Worm (Caenorhabditis elegans) whole organism, mixed stage, embryonic: ENCODE measurements around the gene ets-10.

Experiments used
- blmp-1 ChIP-seq: fragments of 150-350 bp; optimal IDR thresholded peaks from 2 replicates; lab custom pipeline; 2014; ENCODE audit warnings: missing biosample characterization, missing genetic modification characterization
- elt-3 ChIP-seq: fragments of 150-350 bp; optimal IDR thresholded peaks from 2 replicates; lab custom pipeline; 2014; ENCODE audit warnings: missing biosample characterization, missing genetic modification characterization
- flh-1 ChIP-seq: fragments of 200-800 bp; sonication (Bioruptor generic); optimal IDR thresholded peaks from 2 replicates; lab custom pipeline; 2018; ENCODE audit warnings: mild to moderate bottlenecking, missing genetic modification characterization, moderate library complexity, missing compliant biosample characterization
- mab-5 ChIP-seq: fragments of 150-350 bp; optimal IDR thresholded peaks from 2 replicates; lab custom pipeline; 2014; ENCODE audit warnings: missing biosample characterization, missing genetic modification characterization
- nhr-237 ChIP-seq: fragments of 150-350 bp; optimal IDR thresholded peaks from 2 replicates; lab custom pipeline; 2014; ENCODE audit warnings: missing biosample characterization, missing genetic modification characterization
- pha-4 ChIP-seq: fragments of 150-350 bp; optimal IDR thresholded peaks from 2 replicates; lab custom pipeline; 2018; ENCODE audit warnings: missing biosample characterization, missing genetic modification reagents, missing genetic modification characterization
- snpc-4 ChIP-seq: fragments of 150-350 bp; optimal IDR thresholded peaks from 2 replicates; lab custom pipeline; 2014; ENCODE audit warnings: missing biosample characterization, missing genetic modification characterization
- unc-39 ChIP-seq: fragments of 150-350 bp; optimal IDR thresholded peaks from 2 replicates; lab custom pipeline; 2014; ENCODE audit warnings: missing biosample characterization, missing genetic modification characterization
- ztf-11 ChIP-seq: fragments of 150-350 bp; optimal IDR thresholded peaks from 2 replicates; lab custom pipeline; 2014; ENCODE audit warnings: missing biosample characterization, missing genetic modification characterization

DNA sequence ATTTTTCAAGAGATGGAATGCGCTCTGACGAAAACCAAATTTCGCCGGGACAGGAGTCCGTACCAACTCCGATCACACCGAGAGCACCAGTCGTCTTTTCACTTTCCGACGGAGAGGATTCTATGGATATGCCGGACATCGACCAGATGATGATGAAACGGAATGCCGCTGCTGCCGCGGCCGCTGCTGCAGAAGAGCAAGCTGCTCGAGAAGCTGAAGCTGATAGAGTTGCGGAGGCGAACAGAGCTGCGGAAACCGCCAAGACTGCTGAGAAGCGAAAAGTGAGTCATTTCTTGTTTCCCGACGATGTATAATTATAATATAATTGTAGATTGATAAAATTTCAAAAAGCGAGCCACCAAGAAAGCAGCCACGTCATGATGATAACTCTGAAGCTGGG is 28.6 kb upstream of the ets-10 start:
- TF ChIP-seq elt-3 (tag; lab: Kevin White, UChicago) (no peak), blmp-1 (tag; lab: Kevin White, UChicago) (no peak), snpc-4 (tag; lab: Kevin White, UChicago) (no peak), mab-5 (no peak), ztf-11 (no peak), nhr-237 (tag; lab: Kevin White, UChicago) (no peak), flh-1 (GFP tag; lab: Kevin White, UChicago) (no peak), unc-39 (no peak), pha-4 (no peak)
